Worm (Caenorhabditis elegans): ENCODE data around the gene ints-13.

Gene ints-13

ce11 chrIV:237350-237749 lies at the start of gene ints-13:
Gene ints-13 (minus strand): TSS chrIV:237450.
- no peak for TF ChIP-seq dao-5 (tag; optimal IDR thresholded peaks at IDR 0.05)

- TF ChIP-seq him-1 (tag; optimal IDR thresholded peaks at IDR 0.05) (no peak), dao-5 (tag; optimal IDR thresholded peaks at IDR 0.05) (no peak), W03F9.2 (tag; optimal IDR thresholded peaks at IDR 0.05) (no peak)
Measured at ce11 chrIV:283347-283746, 46.1 kb upstream of the ints-13 start, which contains the start of gene best-19. Gene best-19 (plus strand): TSS chrIV:283647.

- TF ChIP-seq W03F9.2 (tag; optimal IDR thresholded peaks at IDR 0.05) (no peak), dao-5 (tag; optimal IDR thresholded peaks at IDR 0.05) (no peak), him-1 (tag; optimal IDR thresholded peaks at IDR 0.05) (no peak)
Measured at ce11 chrIV:282008-282407, 44.8 kb upstream of the ints-13 start.

ce11 chrIV:278284-278683 lies 41.0 kb upstream of the ints-13 start:
- TF ChIP-seq dao-5 (tag; optimal IDR thresholded peaks at IDR 0.05) (no peak), him-1 (tag; optimal IDR thresholded peaks at IDR 0.05) (no peak), W03F9.2 (tag; optimal IDR thresholded peaks at IDR 0.05) (no peak)

- TF ChIP-seq dao-5 (tag; optimal IDR thresholded peaks at IDR 0.05) (no peak), him-1 (tag; optimal IDR thresholded peaks at IDR 0.05) (no peak), W03F9.2 (tag; optimal IDR thresholded peaks at IDR 0.05) (no peak)
Measured at ce11 chrIV:275146-275545, 37.9 kb upstream of the ints-13 start.

ce11 chrIV:274185-274584 lies 36.9 kb upstream of the ints-13 start, which contains the start of gene sma-10:
Gene sma-10 (plus strand): TSS chrIV:274420.
- TF ChIP-seq him-1 (tag; optimal IDR thresholded peaks at IDR 0.05) (no peak), dao-5 (tag; optimal IDR thresholded peaks at IDR 0.05) (no peak)

ce11 chrIV:273299-273698 lies 36.0 kb upstream of the ints-13 start, which contains the start of gene srh-282:
Gene srh-282 (minus strand): TSS chrIV:273399.
- TF ChIP-seq W03F9.2 (tag; optimal IDR thresholded peaks at IDR 0.05) (no peak), him-1 (tag; optimal IDR thresholded peaks at IDR 0.05) (no peak), dao-5 (tag; optimal IDR thresholded peaks at IDR 0.05) (no peak)

- TF ChIP-seq him-1 (tag; optimal IDR thresholded peaks at IDR 0.05): no peak
- TF ChIP-seq W03F9.2 (tag; optimal IDR thresholded peaks at IDR 0.05): no peak
- no peak for TF ChIP-seq dao-5 (tag; optimal IDR thresholded peaks at IDR 0.05)
Measured at ce11 chrIV:269107-269506, 31.9 kb upstream of the ints-13 start, which contains the start of gene T21D12.11. Gene T21D12.11 (plus strand): TSS chrIV:269407.

ce11 chrIV:266148-266547 lies 28.9 kb upstream of the ints-13 start, which contains the start of gene T21D12.12:
Gene T21D12.12 (plus strand): TSS chrIV:266448.
- TF ChIP-seq him-1 (tag; optimal IDR thresholded peaks at IDR 0.05) (no peak), W03F9.2 (tag; optimal IDR thresholded peaks at IDR 0.05) (no peak), dao-5 (tag; optimal IDR thresholded peaks at IDR 0.05) (no peak)

ce11 chrIV:264182-264709 lies 27.0 kb upstream of the ints-13 start, which contains the start of gene pat-6:
Gene pat-6 (minus strand): TSS chrIV:264232.
- no peak for TF ChIP-seq him-1 (tag; optimal IDR thresholded peaks at IDR 0.05)
- no peak for TF ChIP-seq dao-5 (tag; optimal IDR thresholded peaks at IDR 0.05)
- TF ChIP-seq W03F9.2 (tag; optimal IDR thresholded peaks at IDR 0.05): no peak

ce11 chrIV:262460-262859 lies 25.2 kb upstream of the ints-13 start:
- no peak for TF ChIP-seq him-1 (tag; optimal IDR thresholded peaks at IDR 0.05)
- TF ChIP-seq dao-5 (tag; optimal IDR thresholded peaks at IDR 0.05): no peak

ce11 chrIV:261607-262006 lies 24.4 kb upstream of the ints-13 start, which contains the start of gene pqbp-1.1:
Gene pqbp-1.1 (minus strand): TSS chrIV:261683.
- TF ChIP-seq W03F9.2 (tag; optimal IDR thresholded peaks at IDR 0.05): no peak
- TF ChIP-seq him-1 (tag; optimal IDR thresholded peaks at IDR 0.05): no peak
- no peak for TF ChIP-seq dao-5 (tag; optimal IDR thresholded peaks at IDR 0.05)

- TF ChIP-seq dao-5 (tag; optimal IDR thresholded peaks at IDR 0.05): no peak
- TF ChIP-seq him-1 (tag; optimal IDR thresholded peaks at IDR 0.05): no peak
- no peak for TF ChIP-seq W03F9.2 (tag; optimal IDR thresholded peaks at IDR 0.05)
Measured at ce11 chrIV:259142-259541, 21.9 kb upstream of the ints-13 start, which contains the start of gene dpy-9. Gene dpy-9 (minus strand): TSS chrIV:259204.

ce11 chrIV:258362-258761 lies 21.1 kb upstream of the ints-13 start:
- no peak for TF ChIP-seq dao-5 (tag; optimal IDR thresholded peaks at IDR 0.05)
- no peak for TF ChIP-seq W03F9.2 (tag; optimal IDR thresholded peaks at IDR 0.05)

- TF ChIP-seq him-1 (tag; optimal IDR thresholded peaks at IDR 0.05) (no peak), W03F9.2 (tag; optimal IDR thresholded peaks at IDR 0.05) (no peak), dao-5 (tag; optimal IDR thresholded peaks at IDR 0.05) (no peak)
Measured at ce11 chrIV:257095-257494, 19.8 kb upstream of the ints-13 start, which contains the start of gene R02D3.8. Gene R02D3.8 (minus strand): TSS chrIV:257203.
